Worm (Caenorhabditis elegans): ENCODE data around the gene W02C12.2.

ce11 chrIV:3965013-3965412 is 42.8 kb downstream of the W02C12.2 start, which contains the start of gene clec-76:
- TF ChIP-seq sdz-38 (tag; optimal IDR thresholded peaks at IDR 0.05) (no peak), unc-130 (GFP tag; optimal IDR thresholded peaks at IDR 0.05) (no peak), hrde-1 (tag; optimal IDR thresholded peaks at IDR 0.05; ENCODE audit: borderline replicate concordance) (no peak), Y95B8A.8 (GFP tag; IDR thresholded peaks at IDR 0.05) (no peak), snpc-4 (GFP tag; optimal IDR thresholded peaks at IDR 0.05) (no peak), snpc-4 (tag; optimal IDR thresholded peaks at IDR 0.05) (no peak)
